Fruit fly (Drosophila melanogaster) whole organism, embryonic: Measurements from ENCODE around the gene elgi.

Experiments
- Abd-B ChIP-seq: fragments of 200-800 bp; sonication (Bioruptor generic); optimal IDR thresholded peaks from 2 replicates; lab custom pipeline; 2018; ENCODE audit warnings: missing biosample characterization, mild to moderate bottlenecking, missing genetic modification characterization, moderate library complexity
- CG10147 ChIP-seq: fragments of 200-800 bp; sonication (Bioruptor generic); optimal IDR thresholded peaks from 2 replicates; lab custom pipeline; 2019; ENCODE audit warnings: missing biosample characterization, mild to moderate bottlenecking, missing genetic modification characterization, moderate library complexity
- CG10274 ChIP-seq: fragments of 200-800 bp; sonication (Bioruptor generic); optimal IDR thresholded peaks from 3 replicates; lab custom pipeline; 2017; ENCODE audit warnings: missing biosample characterization, mild to moderate bottlenecking, missing genetic modification characterization
- CG11456 ChIP-seq: fragments of 200-800 bp; sonication (Bioruptor generic); IDR thresholded peaks from 3 replicates; pipeline ENCODE4 v1.3.6; 2022; ENCODE audit warnings: missing biosample characterization, missing genetic modification characterization
- CG11560 ChIP-seq: fragments of 200-800 bp; sonication (Bioruptor generic); IDR thresholded peaks from 3 replicates; pipeline ENCODE4 v1.3.6; 2022; ENCODE audit warnings: missing biosample characterization, missing genetic modification characterization
- CG11695 ChIP-seq: fragments of 200-800 bp; sonication (Bioruptor generic); IDR thresholded peaks from 3 replicates; pipeline ENCODE4 v1.3.6; 2022; ENCODE audit warnings: missing biosample characterization, missing genetic modification characterization
- CG14860 ChIP-seq: fragments of 200-800 bp; sonication (Bioruptor generic); IDR thresholded peaks from 3 replicates; pipeline ENCODE4 v1.3.6; 2022; ENCODE audit warnings: missing biosample characterization, missing genetic modification characterization; ENCODE audit not compliant: partially characterized antibody
- CG15601 ChIP-seq: fragments of 200-800 bp; sonication (Bioruptor generic); optimal IDR thresholded peaks from 3 replicates; lab custom pipeline; 2019; ENCODE audit warnings: missing biosample characterization, mild to moderate bottlenecking, missing genetic modification characterization, moderate library complexity
- CG16813 ChIP-seq: fragments of 200-800 bp; sonication (Bioruptor generic); IDR thresholded peaks from 3 replicates; pipeline ENCODE4 v1.3.6; 2022; ENCODE audit warnings: missing biosample characterization, missing genetic modification characterization; ENCODE audit not compliant: partially characterized antibody
- CG17612 ChIP-seq: fragments of 200-800 bp; sonication (Bioruptor generic); IDR thresholded peaks from 2 replicates; pipeline ENCODE4 v1.3.6; 2022; ENCODE audit warnings: missing biosample characterization, missing genetic modification characterization
- CG18764 ChIP-seq: fragments of 200-800 bp; sonication (Bioruptor generic); optimal IDR thresholded peaks from 3 replicates; lab custom pipeline; 2016; ENCODE audit warnings: missing biosample characterization, missing genetic modification characterization
- CG2120 ChIP-seq: fragments of 200-800 bp; sonication (Bioruptor generic); optimal IDR thresholded peaks from 3 replicates; lab custom pipeline; 2016; ENCODE audit warnings: missing biosample characterization, missing genetic modification characterization
- CG2199 ChIP-seq: fragments of 200-800 bp; sonication (Bioruptor generic); IDR thresholded peaks from 3 replicates; pipeline ENCODE4 v1.3.6; 2022; ENCODE audit warnings: missing biosample characterization, missing genetic modification characterization
- CG3065 ChIP-seq: fragments of 200-800 bp; sonication (Bioruptor generic); optimal IDR thresholded peaks from 2 replicates; lab custom pipeline; 2016; ENCODE audit warnings: missing biosample characterization, missing genetic modification characterization
- CG5180 ChIP-seq: fragments of 200-800 bp; sonication (Bioruptor generic); optimal IDR thresholded peaks from 3 replicates; lab custom pipeline; 2017; ENCODE audit warnings: missing biosample characterization, missing genetic modification characterization, mild to moderate bottlenecking, moderate library complexity, missing genetic modification reagents
- CG5953 ChIP-seq: fragments of 200-800 bp; sonication (Bioruptor generic); IDR thresholded peaks from 2 replicates; pipeline ENCODE4 v1.3.6; 2022; ENCODE audit warnings: missing biosample characterization, missing genetic modification characterization
- CG6272 ChIP-seq: fragments of 200-800 bp; sonication (Bioruptor generic); IDR thresholded peaks from 2 replicates; pipeline ENCODE4 v1.3.6; 2022; ENCODE audit warnings: missing biosample characterization, missing genetic modification characterization
- CG6689 ChIP-seq: fragments of 200-800 bp; sonication (Bioruptor generic); IDR thresholded peaks from 2 replicates; pipeline ENCODE4 v1.3.6; 2022; ENCODE audit warnings: missing biosample characterization, missing genetic modification characterization
- CG7556 ChIP-seq: fragments of 200-800 bp; sonication (Bioruptor generic); optimal IDR thresholded peaks from 2 replicates; lab custom pipeline; 2017; ENCODE audit warnings: missing biosample characterization, mild to moderate bottlenecking, missing genetic modification characterization
- CG7745 ChIP-seq: fragments of 200-800 bp; sonication (Bioruptor generic); optimal IDR thresholded peaks from 2 replicates; lab custom pipeline; 2018; ENCODE audit warnings: missing biosample characterization, mild to moderate bottlenecking, missing genetic modification characterization, moderate library complexity
- CG7839 ChIP-seq: fragments of 200-800 bp; sonication (Bioruptor generic); optimal IDR thresholded peaks from 3 replicates; lab custom pipeline; 2018; ENCODE audit warnings: missing biosample characterization, mild to moderate bottlenecking, missing genetic modification characterization, moderate library complexity
- CG7928 ChIP-seq: fragments of 200-800 bp; sonication (Bioruptor generic); optimal IDR thresholded peaks from 2 replicates; lab custom pipeline; 2017; ENCODE audit warnings: missing biosample characterization, mild to moderate bottlenecking, missing genetic modification characterization
- CG7963 ChIP-seq: fragments of 200-800 bp; sonication (Bioruptor generic); IDR thresholded peaks from 3 replicates; pipeline ENCODE4 v1.3.6; 2022; ENCODE audit warnings: missing biosample characterization, missing genetic modification characterization; ENCODE audit not compliant: partially characterized antibody
- Dip2 ChIP-seq: fragments of 200-800 bp; sonication (Bioruptor generic); IDR thresholded peaks from 2 replicates; pipeline ENCODE4 v1.3.6; 2022; ENCODE audit warnings: missing biosample characterization, missing genetic modification characterization
- HLH4C ChIP-seq: fragments of 200-800 bp; sonication (Bioruptor generic); IDR thresholded peaks from 3 replicates; pipeline ENCODE4 v1.3.6; 2022; ENCODE audit warnings: missing biosample characterization, missing genetic modification characterization; ENCODE audit not compliant: partially characterized antibody
- HmgD ChIP-seq: fragments of 200-800 bp; sonication (Bioruptor generic); optimal IDR thresholded peaks from 3 replicates; lab custom pipeline; 2016; ENCODE audit warnings: missing biosample characterization, missing genetic modification characterization
- Lhr ChIP-seq: fragments of 200-800 bp; sonication (Bioruptor generic); optimal IDR thresholded peaks from 3 replicates; lab custom pipeline; 2017; ENCODE audit warnings: mild to moderate bottlenecking, missing biosample characterization, missing genetic modification reagents, missing genetic modification characterization
- Med ChIP-seq: fragments of 200-800 bp; sonication (Bioruptor generic); peaks from one replicate; lab custom pipeline; 2016; ENCODE audit warnings: missing biosample characterization, missing genetic modification characterization, mild to moderate bottlenecking, inconsistent platforms, moderate library complexity
- NC2β ChIP-seq: fragments of 200-800 bp; sonication (Bioruptor generic); optimal IDR thresholded peaks from 2 replicates; lab custom pipeline; 2016; ENCODE audit warnings: missing biosample characterization, missing genetic modification characterization
- NFAT ChIP-seq: fragments of 200-800 bp; sonication (Bioruptor generic); IDR thresholded peaks from 2 replicates; pipeline ENCODE4 v1.3.6; 2022; ENCODE audit warnings: missing biosample characterization, missing genetic modification characterization
- Rx ChIP-seq: fragments of 200-800 bp; sonication (Bioruptor generic); IDR thresholded peaks from 2 replicates; pipeline ENCODE4 v1.3.6; 2022; ENCODE audit warnings: missing biosample characterization, missing genetic modification characterization
- Taf1 ChIP-seq: fragments of 200-800 bp; sonication (Bioruptor generic); IDR thresholded peaks from 2 replicates; pipeline ENCODE4 v1.3.6; 2022; ENCODE audit warnings: missing biosample characterization, missing genetic modification characterization
- cas ChIP-seq: fragments of 200-800 bp; sonication (Bioruptor generic); IDR thresholded peaks from 2 replicates; pipeline ENCODE4 v1.3.6; 2022; ENCODE audit warnings: missing biosample characterization, missing genetic modification characterization
- caup ChIP-seq: fragments of 200-800 bp; sonication (Bioruptor generic); optimal IDR thresholded peaks from 3 replicates; lab custom pipeline; 2017; ENCODE audit warnings: missing biosample characterization, mild to moderate bottlenecking, missing genetic modification characterization, moderate library complexity; ENCODE audit not compliant: severe bottlenecking
- chinmo ChIP-seq: fragments of 200-800 bp; sonication (Bioruptor generic); IDR thresholded peaks from 4 replicates; pipeline ENCODE4 v1.3.6; 2022; ENCODE audit warnings: missing biosample characterization, missing genetic modification characterization; ENCODE audit not compliant: partially characterized antibody
- dpn ChIP-seq, 2 experiments: fragments of 200-800 bp; sonication (Bioruptor generic); optimal IDR thresholded peaks; 3 replicates each; lab custom pipeline; 2016; ENCODE audit warnings: missing biosample characterization in 2 of 2, missing genetic modification characterization in 2 of 2
- fd64A ChIP-seq: fragments of 200-800 bp; sonication (Bioruptor generic); optimal IDR thresholded peaks from 3 replicates; lab custom pipeline; 2018; ENCODE audit warnings: missing biosample characterization, mild to moderate bottlenecking, missing genetic modification characterization
- gcm2 ChIP-seq: fragments of 200-800 bp; sonication (Bioruptor generic); optimal IDR thresholded peaks from 2 replicates; lab custom pipeline; 2016; ENCODE audit warnings: missing biosample characterization, missing genetic modification characterization
- jing ChIP-seq: fragments of 200-800 bp; sonication (Bioruptor generic); optimal IDR thresholded peaks from 2 replicates; lab custom pipeline; 2018; ENCODE audit warnings: missing biosample characterization, mild to moderate bottlenecking, missing genetic modification characterization
- onecut ChIP-seq: fragments of 200-800 bp; sonication (Bioruptor generic); IDR thresholded peaks from 2 replicates; pipeline ENCODE4 v1.3.6; 2022; ENCODE audit warnings: missing biosample characterization, missing genetic modification characterization
- pita ChIP-seq: fragments of 200-800 bp; sonication (Bioruptor generic); optimal IDR thresholded peaks from 2 replicates; lab custom pipeline; 2017; ENCODE audit warnings: missing biosample characterization, mild to moderate bottlenecking, missing genetic modification characterization
- pzg ChIP-seq: fragments of 200-800 bp; sonication (Bioruptor generic); optimal IDR thresholded peaks from 3 replicates; lab custom pipeline; 2018; ENCODE audit warnings: missing biosample characterization, mild to moderate bottlenecking, missing genetic modification characterization, moderate library complexity
- ranshi ChIP-seq: fragments of 200-800 bp; sonication (Bioruptor generic); IDR thresholded peaks from 2 replicates; pipeline ENCODE4 v1.3.6; 2022; ENCODE audit warnings: missing biosample characterization, missing genetic modification characterization
- sens-2 ChIP-seq: fragments of 200-800 bp; sonication (Bioruptor generic); IDR thresholded peaks from 2 replicates; pipeline ENCODE4 v1.3.6; 2022; ENCODE audit warnings: missing biosample characterization, missing genetic modification characterization
- shn ChIP-seq: fragments of 200-800 bp; sonication (Bioruptor generic); optimal IDR thresholded peaks from 3 replicates; lab custom pipeline; 2016; ENCODE audit warnings: missing biosample characterization, missing genetic modification characterization
- sob ChIP-seq: fragments of 200-800 bp; sonication (Bioruptor generic); IDR thresholded peaks from 2 replicates; pipeline ENCODE4 v1.3.6; 2022; ENCODE audit warnings: missing biosample characterization, missing genetic modification characterization
- ssp ChIP-seq: fragments of 200-800 bp; sonication (Bioruptor generic); IDR thresholded peaks from 2 replicates; pipeline ENCODE4 v1.3.6; 2022; ENCODE audit warnings: missing biosample characterization, missing genetic modification characterization
- tna ChIP-seq: fragments of 200-800 bp; sonication (Bioruptor generic); IDR thresholded peaks from 2 replicates; pipeline ENCODE4 v1.3.6; 2022; ENCODE audit warnings: missing biosample characterization, missing genetic modification characterization; ENCODE audit not compliant: partially characterized antibody

The elgi gene

DNA sequence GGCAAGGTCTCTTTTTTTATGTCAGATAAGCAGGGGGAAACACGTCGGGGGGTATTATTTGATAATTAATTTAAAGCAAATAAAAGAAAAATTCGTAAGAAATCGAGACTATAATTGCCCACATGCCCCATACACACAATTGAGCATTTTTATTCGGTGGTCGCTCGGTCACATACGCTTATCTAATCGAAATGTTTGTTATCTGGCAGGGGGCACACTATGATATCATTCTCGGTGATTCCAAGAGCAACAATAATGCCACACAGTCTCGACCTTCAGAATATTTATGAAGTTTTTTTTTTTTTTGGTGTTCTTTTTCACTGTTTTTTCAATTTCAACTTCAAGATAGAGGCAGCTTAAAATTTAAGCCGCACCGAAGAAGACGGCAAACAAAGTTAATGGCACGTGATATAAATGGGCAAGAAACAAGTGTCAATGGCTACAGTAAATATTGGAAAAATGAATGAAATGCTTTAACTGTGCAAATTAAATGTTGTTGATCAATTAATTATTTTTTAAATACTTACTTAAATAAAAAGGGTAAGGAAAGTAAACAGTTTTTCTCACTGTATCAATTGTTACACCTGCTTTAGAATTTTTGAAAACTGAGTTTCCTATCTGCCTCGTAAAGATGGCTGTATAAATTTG is 43.1 kb downstream of the elgi start (continued):
- TF ChIP-seq Abd-B (no peak), CG7556 (GFP tag; lab: Kevin White, UChicago) (peak; percentile 63), HLH4C (GFP tag; lab: Robert Waterston, UW) (no peak), CG5180 (GFP tag; lab: Kevin White, UChicago) (peak; percentile 24), CG7928 (GFP tag; lab: Kevin White, UChicago) (peak; percentile 3), CG7745 (peak; percentile 63), gcm2 (no peak), ranshi (peak; percentile 56; the same call in 1 of the 2 replicates), CG17612 (0 out of 2 replicates have a peak, but pooled peaks have one; percentile 25), ssp (GFP tag; lab: Robert Waterston, UW) (no peak), CG2120 (GFP tag; lab: Kevin White, UChicago) (peak; percentile 72), chinmo (GFP tag; lab: Robert Waterston, UW) (peak; percentile 85; the same call in 3 of the 4 replicates), CG6272 (GFP tag; lab: Robert Waterston, UW) (no peak), NC2β (no peak), CG11560 (no peak), CG18764 (GFP tag; lab: Kevin White, UChicago) (peak; percentile 17), CG5953 (GFP tag; lab: Robert Waterston, UW) (no peak), Med (GFP tag; lab: Kevin White, UChicago) (peak; percentile 73), CG10274 (GFP tag; lab: Kevin White, UChicago) (no peak), CG6689 (GFP tag; lab: Robert Waterston, UW) (0 out of 2 replicates have a peak, but pooled peaks have one; percentile 10), caup (GFP tag; lab: Kevin White, UChicago) (peak; percentile 64), NFAT (GFP tag; lab: Robert Waterston, UW) (no peak), CG11695 (GFP tag; lab: Robert Waterston, UW) (peak; percentile 56; the same call in 1 of the 3 replicates), CG2199 (GFP tag; lab: Robert Waterston, UW) (0 out of 3 replicates have a peak, but pooled peaks have one; percentile 24), jing (GFP tag; lab: Kevin White, UChicago) (no peak), pita (GFP tag; lab: Kevin White, UChicago) (no peak), onecut (no peak), tna (GFP tag; lab: Robert Waterston, UW) (no peak), CG10147 (GFP tag; lab: Kevin White, UChicago) (peak; percentile 46), CG7963 (GFP tag; lab: Robert Waterston, UW) (no peak), fd64A (GFP tag; lab: Kevin White, UChicago) (no peak), Lhr (GFP tag; lab: Kevin White, UChicago) (no peak), dpn (GFP tag; optimal IDR thresholded peaks at IDR 0.05; lab: Kevin White, UChicago) (peak in 1 of 2 experiments; percentile 52), CG3065 (GFP tag; lab: Kevin White, UChicago) (no peak), CG11456 (no peak), CG16813 (GFP tag; lab: Robert Waterston, UW) (no peak), Taf1 (GFP tag; lab: Robert Waterston, UW) (no peak), sens-2 (GFP tag; lab: Robert Waterston, UW) (no peak), sob (GFP tag; lab: Robert Waterston, UW) (peak; percentile 67), HmgD (no peak), Dip2 (GFP tag; lab: Robert Waterston, UW) (no peak), pzg (GFP tag; lab: Kevin White, UChicago) (no peak), CG14860 (GFP tag; lab: Robert Waterston, UW) (no peak), CG7839 (tag; lab: Kevin White, UChicago) (peak; percentile 55), Rx (GFP tag; lab: Robert Waterston, UW) (no peak), shn (GFP tag; lab: Kevin White, UChicago) (no peak), cas (GFP tag; lab: Robert Waterston, UW) (no peak), CG15601 (peak; percentile 23)
